Fruit fly (Drosophila melanogaster) whole organism, embryonic: ENCODE results near the gene Art2.

Source experiments
- Abd-B ChIP-seq: fragments of 200-800 bp; sonication (Bioruptor generic); optimal IDR thresholded peaks from 2 replicates; lab custom pipeline; 2018; ENCODE audit warnings: missing biosample characterization, mild to moderate bottlenecking, missing genetic modification characterization, moderate library complexity
- CG11723 ChIP-seq: fragments of 200-800 bp; sonication (Bioruptor generic); optimal IDR thresholded peaks from 2 replicates; lab custom pipeline; 2017; ENCODE audit warnings: missing biosample characterization, mild to moderate bottlenecking, missing genetic modification characterization
- CG13287 ChIP-seq: fragments of 200-800 bp; sonication (Bioruptor generic); IDR thresholded peaks from 2 replicates; pipeline ENCODE4 v1.3.6; 2022; ENCODE audit warnings: missing biosample characterization, missing genetic modification characterization; ENCODE audit not compliant: partially characterized antibody
- CG31224 ChIP-seq: fragments of 200-800 bp; sonication (Bioruptor generic); IDR thresholded peaks from 2 replicates; pipeline ENCODE4 v1.3.6; 2022; ENCODE audit warnings: missing biosample characterization, missing genetic modification characterization
- CG33557 ChIP-seq: fragments of 200-800 bp; sonication (Bioruptor generic); optimal IDR thresholded peaks from 2 replicates; lab custom pipeline; 2019; ENCODE audit warnings: missing biosample characterization, mild to moderate bottlenecking, missing genetic modification characterization, moderate library complexity
- Dp ChIP-seq: fragments of 200-800 bp; sonication (Bioruptor generic); optimal IDR thresholded peaks from 2 replicates; lab custom pipeline; 2018; ENCODE audit warnings: missing biosample characterization, mild to moderate bottlenecking, missing genetic modification characterization, moderate library complexity
- Scr ChIP-seq: fragments of 200-800 bp; sonication (Bioruptor generic); IDR thresholded peaks from 2 replicates; pipeline ENCODE4 v1.3.6; 2022; ENCODE audit warnings: missing biosample characterization, missing genetic modification characterization; ENCODE audit not compliant: partially characterized antibody
- Sox100B ChIP-seq: fragments of 200-800 bp; sonication (Bioruptor generic); optimal IDR thresholded peaks from 3 replicates; lab custom pipeline; 2018; ENCODE audit warnings: missing biosample characterization, mild to moderate bottlenecking, missing genetic modification characterization
- h ChIP-seq: fragments of >200 bp; optimal IDR thresholded peaks from 2 replicates; lab custom pipeline; 2017

dm6 chr2L:4295653-4296052 is 14.5 kb upstream of the Art2 start:
- TF ChIP-seq Sox100B (GFP tag; lab: Kevin White, UChicago) (no peak), CG13287 (GFP tag; lab: Robert Waterston, UW) (no peak), Dp (GFP tag; lab: Kevin White, UChicago) (no peak), h (no peak), CG31224 (GFP tag; lab: Robert Waterston, UW) (no peak), Scr (GFP tag; lab: Robert Waterston, UW) (no peak), Abd-B (GFP tag; lab: Kevin White, UChicago) (no peak), CG11723 (GFP tag; lab: Kevin White, UChicago) (no peak), CG33557 (GFP tag; lab: Kevin White, UChicago) (no peak)
